Worm (Caenorhabditis elegans) whole organism, L1 larva: ENCODE results near the gene daf-11.

Experiments used
- C04F5.9 ChIP-seq: sonication (generic microtip); optimal IDR thresholded peaks from 2 replicates; lab custom pipeline; 2016; ENCODE audit warnings: missing genetic modification characterization, missing compliant biosample characterization
- C34B4.2 ChIP-seq: sonication (generic microtip); optimal IDR thresholded peaks from 2 replicates; lab custom pipeline; 2017; ENCODE audit warnings: mild to moderate bottlenecking, missing genetic modification characterization, missing compliant biosample characterization
- F16B12.6 ChIP-seq: fragments of 150-350 bp; optimal IDR thresholded peaks from 2 replicates; lab custom pipeline; 2014; ENCODE audit warnings: missing biosample characterization, missing genetic modification characterization
- Y116A8C.19 ChIP-seq: sonication (generic microtip); optimal IDR thresholded peaks from 2 replicates; lab custom pipeline; 2016; ENCODE audit warnings: missing compliant biosample characterization, missing genetic modification characterization, borderline replicate concordance
- aha-1 ChIP-seq: fragments of 150-350 bp; optimal IDR thresholded peaks from 2 replicates; lab custom pipeline; 2014; ENCODE audit warnings: missing biosample characterization, missing genetic modification characterization
- ama-1 ChIP-seq: fragments of 150-350 bp; optimal IDR thresholded peaks from 2 replicates; lab custom pipeline; 2014
- blmp-1 ChIP-seq: fragments of 150-350 bp; optimal IDR thresholded peaks from 2 replicates; lab custom pipeline; 2014; ENCODE audit warnings: missing biosample characterization, missing genetic modification characterization
- ceh-63 ChIP-seq: fragments of 200-800 bp; sonication (Bioruptor generic); optimal IDR thresholded peaks from 2 replicates; lab custom pipeline; 2018; ENCODE audit warnings: mild to moderate bottlenecking, missing genetic modification characterization, missing compliant biosample characterization
- ceh-8 ChIP-seq: fragments of 200-800 bp; sonication (Bioruptor generic); optimal IDR thresholded peaks from 2 replicates; lab custom pipeline; 2018; ENCODE audit warnings: mild to moderate bottlenecking, missing genetic modification characterization, moderate library complexity, missing compliant biosample characterization
- ceh-82 ChIP-seq, 3 experiments: fragments of 150-350 bp in 1 of 3; sonication (generic microtip) in 2 of 3; optimal IDR thresholded peaks; 2 replicates each; lab custom pipeline; 2014 to 2017; ENCODE audit warnings: missing biosample characterization in 3 of 3, missing genetic modification characterization in 3 of 3
- ceh-88 ChIP-seq: fragments of 200-800 bp; sonication (Bioruptor generic); IDR thresholded peaks from 2 replicates; pipeline ENCODE4 v1.3.6; 2022; ENCODE audit warnings: missing genetic modification characterization, missing compliant biosample characterization
- ceh-90 ChIP-seq: sonication (generic microtip); optimal IDR thresholded peaks from 2 replicates; lab custom pipeline; 2016; ENCODE audit warnings: missing genetic modification characterization, missing compliant biosample characterization
- ces-1 ChIP-seq: fragments of 150-350 bp; optimal IDR thresholded peaks from 2 replicates; lab custom pipeline; 2014; ENCODE audit warnings: missing biosample characterization, missing genetic modification reagents, missing genetic modification characterization
- dpl-1 ChIP-seq, 3 experiments: fragments of 150-350 bp in 2 of 3; sonication (generic microtip) in 1 of 3; optimal IDR thresholded peaks; 2 replicates each; lab custom pipeline; 2014 to 2017; ENCODE audit warnings: missing biosample characterization in 3 of 3, missing genetic modification characterization in 3 of 3, missing genetic modification reagents in 3 of 3
- dsc-1 ChIP-seq: sonication (generic microtip); optimal IDR thresholded peaks from 2 replicates; lab custom pipeline; 2016; ENCODE audit warnings: mild to moderate bottlenecking, missing genetic modification characterization, missing compliant biosample characterization
- efl-1 ChIP-seq, 4 experiments: fragments of 150-350 bp; optimal IDR thresholded peaks in 3 of 4; peaks in 1 of 4; 1 replicate in 1 of 4; 2 replicates in 3 of 4; lab custom pipeline; 2014; ENCODE audit warnings: missing biosample characterization in 2 of 4, missing genetic modification characterization in 2 of 4, missing genetic modification reagents in 2 of 4
- egl-27 ChIP-seq, 2 experiments: fragments of 150-350 bp in 1 of 2; sonication (generic microtip); optimal IDR thresholded peaks; 3 replicates each; lab custom pipeline; 2017 to 2018; ENCODE audit warnings: missing biosample characterization in 2 of 2, missing genetic modification characterization in 2 of 2, missing genetic modification reagents in 2 of 2
- ets-5 ChIP-seq: fragments of 200-800 bp; sonication (Bioruptor generic); IDR thresholded peaks from 2 replicates; pipeline ENCODE4 v1.3.6; 2022; ENCODE audit warnings: missing genetic modification characterization, missing compliant biosample characterization
- fos-1 ChIP-seq: fragments of 150-350 bp; optimal IDR thresholded peaks from 2 replicates; lab custom pipeline; 2014; ENCODE audit warnings: missing biosample characterization, missing genetic modification characterization
- grh-1 ChIP-seq: fragments of 200-800 bp; sonication (Bioruptor generic); IDR thresholded peaks from 2 replicates; pipeline ENCODE4 v1.3.6; 2022; ENCODE audit warnings: missing genetic modification reagents, missing genetic modification characterization, missing compliant biosample characterization
- hlh-17 ChIP-seq: fragments of 200-800 bp; sonication (Bioruptor generic); optimal IDR thresholded peaks from 2 replicates; lab custom pipeline; 2018; ENCODE audit warnings: missing genetic modification characterization, mild to moderate bottlenecking, missing compliant biosample characterization, moderate library complexity, borderline replicate concordance
- hlh-4 ChIP-seq: sonication (generic microtip); optimal IDR thresholded peaks from 2 replicates; lab custom pipeline; 2016; ENCODE audit warnings: mild to moderate bottlenecking, missing genetic modification characterization, missing compliant biosample characterization
- jun-1 ChIP-seq: fragments of 150-350 bp; optimal IDR thresholded peaks from 2 replicates; lab custom pipeline; 2014; ENCODE audit warnings: missing biosample characterization, missing genetic modification reagents, missing genetic modification characterization
- lin-13 ChIP-seq: fragments of 150-350 bp; optimal IDR thresholded peaks from 2 replicates; lab custom pipeline; 2014; ENCODE audit warnings: missing biosample characterization, missing genetic modification reagents, missing genetic modification characterization
- lin-14 ChIP-seq: fragments of 200-800 bp; sonication (Bioruptor generic); optimal IDR thresholded peaks from 2 replicates; lab custom pipeline; 2018; ENCODE audit warnings: mild to moderate bottlenecking, missing genetic modification characterization, moderate library complexity, missing compliant biosample characterization
- lin-35 ChIP-seq, 2 experiments: fragments of 150-350 bp; optimal IDR thresholded peaks; 2 replicates each; lab custom pipeline; 2014; ENCODE audit warnings: missing biosample characterization in 2 of 2, missing genetic modification characterization in 2 of 2, missing genetic modification reagents in 2 of 2
- lin-39 ChIP-seq: fragments of 150-350 bp; optimal IDR thresholded peaks from 2 replicates; lab custom pipeline; 2014; ENCODE audit warnings: missing biosample characterization, missing genetic modification reagents, missing genetic modification characterization
- lir-3 ChIP-seq: sonication (generic microtip); optimal IDR thresholded peaks from 2 replicates; lab custom pipeline; 2016; ENCODE audit warnings: mild to moderate bottlenecking, missing genetic modification characterization, moderate library complexity, missing compliant biosample characterization; ENCODE audit not compliant: poor library complexity
- mab-9 ChIP-seq: fragments of 200-800 bp; sonication (Bioruptor generic); IDR thresholded peaks from 2 replicates; pipeline ENCODE4 v1.3.6; 2022; ENCODE audit warnings: missing genetic modification reagents, missing genetic modification characterization, missing compliant biosample characterization
- mdl-1 ChIP-seq, 2 experiments: fragments of 150-350 bp; optimal IDR thresholded peaks; 2 replicates each; lab custom pipeline; 2014 to 2017; ENCODE audit warnings: missing biosample characterization in 2 of 2, missing genetic modification characterization in 2 of 2, inconsistent platforms in 1 of 2
- mep-1 ChIP-seq: fragments of 150-350 bp; optimal IDR thresholded peaks from 2 replicates; lab custom pipeline; 2014; ENCODE audit warnings: missing biosample characterization, missing genetic modification characterization
- nhr-11 ChIP-seq: fragments of 150-350 bp; optimal IDR thresholded peaks from 2 replicates; lab custom pipeline; 2014; ENCODE audit warnings: missing biosample characterization, missing genetic modification characterization
- nhr-12 ChIP-seq: sonication (generic microtip); optimal IDR thresholded peaks from 2 replicates; lab custom pipeline; 2017; ENCODE audit warnings: missing biosample characterization, missing genetic modification characterization
- nhr-20 ChIP-seq: sonication (generic microtip); optimal IDR thresholded peaks from 2 replicates; lab custom pipeline; 2016; ENCODE audit warnings: mild to moderate bottlenecking, missing genetic modification characterization, missing compliant biosample characterization
- nhr-237 ChIP-seq: fragments of 150-350 bp; optimal IDR thresholded peaks from 2 replicates; lab custom pipeline; 2014; ENCODE audit warnings: missing biosample characterization, missing genetic modification characterization
- nhr-47 ChIP-seq: sonication (generic microtip); optimal IDR thresholded peaks from 2 replicates; lab custom pipeline; 2016; ENCODE audit warnings: mild to moderate bottlenecking, missing genetic modification characterization, moderate library complexity, missing compliant biosample characterization
- nhr-71 ChIP-seq: sonication (generic microtip); optimal IDR thresholded peaks from 2 replicates; lab custom pipeline; 2016; ENCODE audit warnings: mild to moderate bottlenecking, missing genetic modification characterization, moderate library complexity, missing compliant biosample characterization
- pax-3 ChIP-seq: fragments of 200-800 bp; sonication (Bioruptor generic); optimal IDR thresholded peaks from 2 replicates; lab custom pipeline; 2018; ENCODE audit warnings: mild to moderate bottlenecking, missing genetic modification characterization, moderate library complexity, missing compliant biosample characterization
- pqm-1 ChIP-seq: sonication (generic microtip); optimal IDR thresholded peaks from 3 replicates; lab custom pipeline; 2017; ENCODE audit warnings: missing biosample characterization, missing genetic modification characterization
- rnt-1 ChIP-seq: sonication (generic microtip); optimal IDR thresholded peaks from 2 replicates; lab custom pipeline; 2016; ENCODE audit warnings: mild to moderate bottlenecking, missing genetic modification characterization, moderate library complexity, missing compliant biosample characterization
- skn-1 ChIP-seq: fragments of 150-350 bp; optimal IDR thresholded peaks from 2 replicates; lab custom pipeline; 2014; ENCODE audit warnings: missing biosample characterization, missing genetic modification characterization
- sptf-1 ChIP-seq: fragments of 150-350 bp; optimal IDR thresholded peaks from 2 replicates; lab custom pipeline; 2014; ENCODE audit warnings: missing biosample characterization, missing genetic modification characterization
- swsn-7 ChIP-seq: sonication (generic microtip); optimal IDR thresholded peaks from 2 replicates; lab custom pipeline; 2016; ENCODE audit warnings: missing genetic modification characterization, missing compliant biosample characterization
- tbx-2 ChIP-seq: sonication (generic microtip); optimal IDR thresholded peaks from 2 replicates; lab custom pipeline; 2016; ENCODE audit warnings: missing genetic modification characterization, missing compliant biosample characterization
- tlp-1 ChIP-seq: fragments of 150-350 bp; optimal IDR thresholded peaks from 2 replicates; lab custom pipeline; 2014; ENCODE audit warnings: missing biosample characterization, missing genetic modification characterization
- unc-62 ChIP-seq: fragments of 150-350 bp; optimal IDR thresholded peaks from 2 replicates; lab custom pipeline; 2014; ENCODE audit warnings: missing biosample characterization, missing genetic modification reagents, missing genetic modification characterization
- vab-15 ChIP-seq: sonication (generic microtip); optimal IDR thresholded peaks from 2 replicates; lab custom pipeline; 2017; ENCODE audit warnings: missing genotype, mild to moderate bottlenecking, missing genetic modification characterization, missing compliant biosample characterization
- xbp-1 ChIP-seq: sonication (generic microtip); optimal IDR thresholded peaks from 2 replicates; lab custom pipeline; 2016; ENCODE audit warnings: missing genetic modification characterization, missing compliant biosample characterization
- zag-1 ChIP-seq: fragments of 150-350 bp; optimal IDR thresholded peaks from 2 replicates; lab custom pipeline; 2014; ENCODE audit warnings: missing biosample characterization, missing genetic modification characterization
- zip-4 ChIP-seq: fragments of 200-800 bp; sonication (Bioruptor generic); optimal IDR thresholded peaks from 2 replicates; lab custom pipeline; 2018; ENCODE audit warnings: mild to moderate bottlenecking, missing genetic modification characterization, moderate library complexity, missing compliant biosample characterization
- ztf-11 ChIP-seq, 2 experiments: sonication (generic microtip); optimal IDR thresholded peaks; 2 replicates each; lab custom pipeline; 2016 to 2017; ENCODE audit warnings: missing genetic modification characterization in 2 of 2, missing biosample characterization in 1 of 2, missing compliant biosample characterization in 1 of 2

The daf-11 gene

ce11 chrV:11764373-11764954 is 38.6 kb upstream of the daf-11 start, which contains the start of the genes F55A11.1 and syx-5 (continued):
- TF ChIP-seq skn-1 (tag; lab: Kevin White, UChicago) (peak; percentile 34), swsn-7 (tag; lab: Kevin White, UChicago) (peak; percentile 96), egl-27 (tag; optimal IDR thresholded peaks at IDR 0.05; lab: Kevin White, UChicago) (no peak), aha-1 (tag; lab: Kevin White, UChicago) (no peak), ceh-8 (GFP tag; lab: Kevin White, UChicago) (peak; percentile 92), mab-9 (GFP tag; lab: Robert Waterston, UW) (peak; percentile 87), mep-1 (tag; lab: Kevin White, UChicago) (peak; percentile 93), unc-62 (GFP tag; lab: Kevin White, UChicago) (no peak), vab-15 (tag; lab: Kevin White, UChicago) (peak; percentile 40), fos-1 (tag; lab: Kevin White, UChicago) (peak; percentile 68), ztf-11 (tag; optimal IDR thresholded peaks at IDR 0.05; lab: Kevin White, UChicago) (peak; percentile 15 to 83), ceh-88 (GFP tag; lab: Robert Waterston, UW) (peak; percentile 88), ama-1 (no peak), efl-1 (optimal IDR thresholded peaks at IDR 0.05; lab: Kevin White, UChicago) (peak; percentile 76 to 86), efl-1 (GFP tag; optimal IDR thresholded peaks at IDR 0.05 in 1 of 2; lab: Kevin White, UChicago) (peak; percentile 79 to 97), sptf-1 (tag; lab: Kevin White, UChicago) (no peak), grh-1 (GFP tag; lab: Robert Waterston, UW) (peak; percentile 92), nhr-12 (tag; lab: Kevin White, UChicago) (peak; percentile 14), pqm-1 (no peak), lir-3 (tag; lab: Kevin White, UChicago) (peak; percentile 69), blmp-1 (tag; lab: Kevin White, UChicago) (peak; percentile 37), hlh-4 (tag; lab: Kevin White, UChicago) (no peak), jun-1 (tag; lab: Kevin White, UChicago) (peak; percentile 74), rnt-1 (peak; percentile 58), hlh-17 (GFP tag; lab: Kevin White, UChicago) (no peak), lin-35 (GFP tag; optimal IDR thresholded peaks at IDR 0.05; lab: Kevin White, UChicago) (peak; percentile 78 to 79), C34B4.2 (tag; lab: Kevin White, UChicago) (peak; percentile 70), nhr-237 (tag; lab: Kevin White, UChicago) (peak; percentile 50), nhr-71 (tag; lab: Kevin White, UChicago) (peak; percentile 97), xbp-1 (tag; lab: Kevin White, UChicago) (peak; percentile 100), zip-4 (GFP tag; lab: Kevin White, UChicago) (peak; percentile 92), dpl-1 (GFP tag; optimal IDR thresholded peaks at IDR 0.05; lab: Kevin White, UChicago) (peak; percentile 70 to 80 (median 78)), dsc-1 (tag; lab: Kevin White, UChicago) (peak; percentile 98), F16B12.6 (tag; lab: Kevin White, UChicago) (peak; percentile 22), nhr-47 (peak; percentile 98), ets-5 (GFP tag; lab: Robert Waterston, UW) (no peak), Y116A8C.19 (no peak), ceh-63 (GFP tag; lab: Kevin White, UChicago) (no peak), C04F5.9 (peak; percentile 78), lin-39 (tag; lab: Kevin White, UChicago) (peak; percentile 97), ces-1 (GFP tag; lab: Kevin White, UChicago) (no peak), pax-3 (tag; lab: Kevin White, UChicago) (peak; percentile 88), ceh-82 (tag; optimal IDR thresholded peaks at IDR 0.05; lab: Kevin White, UChicago) (peak; percentile 34 to 64 (median 57)), ceh-90 (peak; percentile 65), tbx-2 (peak; percentile 96), lin-13 (peak; percentile 75), mdl-1 (tag; optimal IDR thresholded peaks at IDR 0.05; lab: Kevin White, UChicago) (peak in 1 of 2 experiments; percentile 72), zag-1 (tag; lab: Kevin White, UChicago) (no peak), nhr-20 (tag; lab: Kevin White, UChicago) (peak; percentile 96), nhr-11 (peak; percentile 83), tlp-1 (tag; lab: Kevin White, UChicago) (no peak), lin-14 (GFP tag; lab: Kevin White, UChicago) (peak; percentile 99)
